Fruit fly (Drosophila melanogaster) S2 (cell line): ENCODE measurements around the gene CG10730.

Experiments used
- CG8478 ChIP-seq: fragments of >200 bp; optimal IDR thresholded peaks from 2 replicates; lab custom pipeline; 2018
- CTCF ChIP-seq, 2 experiments: fragments of >200 bp; optimal IDR thresholded peaks; 2 replicates each; lab custom pipeline; 2018

dm6 chr2L:20121233-20121551, 49.2 kb upstream of the CG10730 start:
- TF ChIP-seq CG8478 (lab: Kevin White, UChicago) (no peak), CTCF (optimal IDR thresholded peaks at IDR 0.05; lab: Kevin White, UChicago) (no peak)
